Fruit fly (Drosophila melanogaster) whole organism, embryonic: ENCODE data around the gene crq.

Source experiments
- Atf6 ChIP-seq: fragments of 200-800 bp; sonication (Bioruptor generic); IDR thresholded peaks from 2 replicates; pipeline ENCODE4 v1.3.6; 2022; ENCODE audit warnings: missing biosample characterization, missing genetic modification characterization
- CG11695 ChIP-seq: fragments of 200-800 bp; sonication (Bioruptor generic); IDR thresholded peaks from 3 replicates; pipeline ENCODE4 v1.3.6; 2022; ENCODE audit warnings: missing biosample characterization, missing genetic modification characterization
- CG12391 ChIP-seq: fragments of 200-800 bp; sonication (Bioruptor generic); optimal IDR thresholded peaks from 3 replicates; lab custom pipeline; 2018; ENCODE audit warnings: missing biosample characterization, mild to moderate bottlenecking, missing genetic modification characterization, moderate library complexity
- CG15011 ChIP-seq: fragments of 200-800 bp; sonication (Bioruptor generic); optimal IDR thresholded peaks from 3 replicates; lab custom pipeline; 2018; ENCODE audit warnings: missing biosample characterization, mild to moderate bottlenecking, missing genetic modification characterization
- CG16779 ChIP-seq: fragments of 200-800 bp; sonication (Bioruptor generic); IDR thresholded peaks from 2 replicates; pipeline ENCODE4 v1.3.6; 2022; ENCODE audit warnings: missing biosample characterization, missing genetic modification characterization
- CG2202 ChIP-seq: fragments of 200-800 bp; sonication (Bioruptor generic); optimal IDR thresholded peaks from 2 replicates; lab custom pipeline; 2018; ENCODE audit warnings: missing biosample characterization, mild to moderate bottlenecking, missing genetic modification characterization
- CG2712 ChIP-seq: fragments of 200-800 bp; optimal IDR thresholded peaks from 3 replicates; lab custom pipeline; 2019; ENCODE audit warnings: missing biosample characterization, mild to moderate bottlenecking, missing genetic modification characterization, moderate library complexity
- CG30403 ChIP-seq: fragments of 200-800 bp; sonication (Bioruptor generic); optimal IDR thresholded peaks from 3 replicates; lab custom pipeline; 2016; ENCODE audit warnings: missing biosample characterization, missing genetic modification characterization
- CG31441 ChIP-seq: fragments of 200-800 bp; sonication (Bioruptor generic); IDR thresholded peaks from 2 replicates; pipeline ENCODE4 v1.3.6; 2022; ENCODE audit warnings: missing biosample characterization, missing genetic modification characterization
- CG33213 ChIP-seq: fragments of 200-800 bp; sonication (Bioruptor generic); optimal IDR thresholded peaks from 3 replicates; lab custom pipeline; 2016; ENCODE audit warnings: missing biosample characterization, missing genetic modification characterization
- CG6689 ChIP-seq: fragments of 200-800 bp; sonication (Bioruptor generic); IDR thresholded peaks from 2 replicates; pipeline ENCODE4 v1.3.6; 2022; ENCODE audit warnings: missing biosample characterization, missing genetic modification characterization
- CG7745 ChIP-seq: fragments of 200-800 bp; sonication (Bioruptor generic); optimal IDR thresholded peaks from 2 replicates; lab custom pipeline; 2018; ENCODE audit warnings: missing biosample characterization, mild to moderate bottlenecking, missing genetic modification characterization, moderate library complexity
- CG7928 ChIP-seq: fragments of 200-800 bp; sonication (Bioruptor generic); optimal IDR thresholded peaks from 2 replicates; lab custom pipeline; 2017; ENCODE audit warnings: missing biosample characterization, mild to moderate bottlenecking, missing genetic modification characterization
- CG8359 ChIP-seq: fragments of 200-800 bp; sonication (Bioruptor generic); optimal IDR thresholded peaks from 2 replicates; lab custom pipeline; 2017; ENCODE audit warnings: missing biosample characterization, mild to moderate bottlenecking, missing genetic modification characterization, borderline replicate concordance
- CG9727 ChIP-seq: fragments of 200-800 bp; sonication (Bioruptor generic); optimal IDR thresholded peaks from 3 replicates; lab custom pipeline; 2017; ENCODE audit warnings: missing biosample characterization, mild to moderate bottlenecking, missing genetic modification characterization
- CG9817 ChIP-seq: fragments of 200-800 bp; sonication (Bioruptor generic); optimal IDR thresholded peaks from 2 replicates; lab custom pipeline; 2018; ENCODE audit warnings: missing biosample characterization, mild to moderate bottlenecking, missing genetic modification characterization, moderate library complexity
- Dbx ChIP-seq: fragments of 200-800 bp; sonication (Bioruptor generic); IDR thresholded peaks from 3 replicates; pipeline ENCODE4 v1.3.6; 2022; ENCODE audit warnings: missing biosample characterization, missing genetic modification characterization
- GATAe ChIP-seq: fragments of 200-800 bp; sonication (Bioruptor generic); conservative IDR thresholded peaks from 2 replicates; pipeline ENCODE4 v1.3.6; 2022; ENCODE audit warnings: missing biosample characterization, missing genetic modification characterization
- Gsc ChIP-seq: fragments of 200-800 bp; sonication (Bioruptor generic); IDR thresholded peaks from 2 replicates; pipeline ENCODE4 v1.3.6; 2022; ENCODE audit warnings: missing biosample characterization, missing genetic modification characterization
- HLHmδ ChIP-seq: fragments of 200-800 bp; sonication (Bioruptor generic); optimal IDR thresholded peaks from 2 replicates; lab custom pipeline; 2018; ENCODE audit warnings: missing biosample characterization, mild to moderate bottlenecking, missing genetic modification characterization, moderate library complexity
- Hr51 ChIP-seq, 2 experiments: fragments of 200-800 bp; sonication (Bioruptor generic); optimal IDR thresholded peaks; 2 replicates in 1 of 2; 3 replicates in 1 of 2; lab custom pipeline; 2016 to 2018; ENCODE audit warnings: missing biosample characterization in 2 of 2, missing genetic modification characterization in 2 of 2, mild to moderate bottlenecking in 1 of 2, moderate library complexity in 1 of 2
- Lhr ChIP-seq: fragments of 200-800 bp; sonication (Bioruptor generic); optimal IDR thresholded peaks from 3 replicates; lab custom pipeline; 2017; ENCODE audit warnings: mild to moderate bottlenecking, missing biosample characterization, missing genetic modification reagents, missing genetic modification characterization
- Meics ChIP-seq: fragments of 200-800 bp; sonication (Bioruptor generic); optimal IDR thresholded peaks from 2 replicates; lab custom pipeline; 2017; ENCODE audit warnings: missing biosample characterization, mild to moderate bottlenecking, missing genetic modification characterization
- PHDP ChIP-seq: fragments of 200-800 bp; sonication (Bioruptor generic); optimal IDR thresholded peaks from 3 replicates; lab custom pipeline; 2018; ENCODE audit warnings: missing biosample characterization, mild to moderate bottlenecking, missing genetic modification characterization, moderate library complexity
- Pdp1 ChIP-seq, 2 experiments: fragments of 200-800 bp; sonication (Bioruptor generic); optimal IDR thresholded peaks; 3 replicates each; lab custom pipeline; 2016; ENCODE audit warnings: missing biosample characterization in 2 of 2, missing genetic modification characterization in 2 of 2, mild to moderate bottlenecking in 1 of 2, moderate library complexity in 1 of 2
- Rfx ChIP-seq: fragments of 200-800 bp; sonication (Bioruptor generic); IDR thresholded peaks from 2 replicates; pipeline ENCODE4 v1.3.6; 2022; ENCODE audit warnings: missing biosample characterization, missing genetic modification characterization
- Sox100B ChIP-seq: fragments of 200-800 bp; sonication (Bioruptor generic); optimal IDR thresholded peaks from 3 replicates; lab custom pipeline; 2018; ENCODE audit warnings: missing biosample characterization, mild to moderate bottlenecking, missing genetic modification characterization
- Taf1 ChIP-seq: fragments of 200-800 bp; sonication (Bioruptor generic); IDR thresholded peaks from 2 replicates; pipeline ENCODE4 v1.3.6; 2022; ENCODE audit warnings: missing biosample characterization, missing genetic modification characterization
- Xrp1 ChIP-seq: fragments of 200-800 bp; sonication (Bioruptor generic); IDR thresholded peaks from 2 replicates; pipeline ENCODE4 v1.3.6; 2022; ENCODE audit warnings: missing biosample characterization, missing genetic modification characterization
- al ChIP-seq: fragments of 200-800 bp; sonication (Bioruptor generic); IDR thresholded peaks from 2 replicates; pipeline ENCODE4 v1.3.6; 2022; ENCODE audit warnings: missing biosample characterization, missing genetic modification characterization
- ato ChIP-seq: fragments of 200-800 bp; sonication (Bioruptor generic); IDR thresholded peaks from 2 replicates; pipeline ENCODE4 v1.3.6; 2022; ENCODE audit warnings: missing biosample characterization, missing genetic modification characterization; ENCODE audit not compliant: partially characterized antibody
- bcd ChIP-seq: fragments of 200-800 bp; sonication (Bioruptor generic); optimal IDR thresholded peaks from 2 replicates; lab custom pipeline; 2017; ENCODE audit warnings: missing biosample characterization, mild to moderate bottlenecking, missing genetic modification characterization
- cato ChIP-seq: fragments of 200-800 bp; sonication (Bioruptor generic); optimal IDR thresholded peaks from 2 replicates; lab custom pipeline; 2016; ENCODE audit warnings: missing biosample characterization, missing genetic modification characterization, borderline replicate concordance
- dysf ChIP-seq: fragments of 200-800 bp; sonication (Bioruptor generic); IDR thresholded peaks from 3 replicates; pipeline ENCODE4 v1.3.6; 2022; ENCODE audit warnings: missing biosample characterization, missing genetic modification characterization
- exex ChIP-seq: fragments of 200-800 bp; sonication (Bioruptor generic); optimal IDR thresholded peaks from 4 replicates; lab custom pipeline; 2018; ENCODE audit warnings: missing biosample characterization, mild to moderate bottlenecking, missing genetic modification characterization, moderate library complexity
- gce ChIP-seq: fragments of 200-800 bp; sonication (Bioruptor generic); IDR thresholded peaks from 3 replicates; pipeline ENCODE4 v1.3.6; 2022; ENCODE audit warnings: missing biosample characterization, missing genetic modification characterization
- gcm2 ChIP-seq: fragments of 200-800 bp; sonication (Bioruptor generic); optimal IDR thresholded peaks from 2 replicates; lab custom pipeline; 2016; ENCODE audit warnings: missing biosample characterization, missing genetic modification characterization
- gfzf ChIP-seq: fragments of 200-800 bp; sonication (Bioruptor generic); optimal IDR thresholded peaks from 2 replicates; lab custom pipeline; 2016; ENCODE audit warnings: missing biosample characterization, mild to moderate bottlenecking, missing genetic modification characterization, moderate library complexity
- grau ChIP-seq: fragments of 200-800 bp; optimal IDR thresholded peaks from 3 replicates; lab custom pipeline; 2019; ENCODE audit warnings: missing biosample characterization, mild to moderate bottlenecking, missing genetic modification characterization, moderate library complexity
- h ChIP-seq: fragments of >200 bp; optimal IDR thresholded peaks from 2 replicates; lab custom pipeline; 2017
- hbn ChIP-seq: fragments of 200-800 bp; sonication (Bioruptor generic); IDR thresholded peaks from 2 replicates; pipeline ENCODE4 v1.3.6; 2022; ENCODE audit warnings: missing biosample characterization, missing genetic modification characterization; ENCODE audit not compliant: partially characterized antibody
- lilli ChIP-seq: fragments of 200-800 bp; sonication (Bioruptor generic); optimal IDR thresholded peaks from 3 replicates; lab custom pipeline; 2016; ENCODE audit warnings: missing biosample characterization, missing genetic modification characterization
- mam ChIP-seq: fragments of 200-800 bp; sonication (Bioruptor generic); optimal IDR thresholded peaks from 3 replicates; lab custom pipeline; 2016; ENCODE audit warnings: missing biosample characterization, missing genetic modification characterization
- pan ChIP-seq, 4 experiments: fragments of >200 bp in 3 of 4; fragments of 200-800 bp in 1 of 4; sonication (Bioruptor generic) in 1 of 4; optimal IDR thresholded peaks in 3 of 4; IDR thresholded peaks in 1 of 4; 2 replicates each; pipeline versions ENCODE4 v1.3.6 to Lab custom; 2017 to 2022; ENCODE audit warnings: missing biosample characterization in 2 of 4, missing genetic modification characterization in 2 of 4, mixed read lengths in 1 of 4
- phol ChIP-seq: fragments of 200-800 bp; sonication (Bioruptor generic); optimal IDR thresholded peaks from 3 replicates; lab custom pipeline; 2018; ENCODE audit warnings: missing biosample characterization, mild to moderate bottlenecking, missing genetic modification characterization, moderate library complexity
- pita ChIP-seq: fragments of 200-800 bp; sonication (Bioruptor generic); optimal IDR thresholded peaks from 2 replicates; lab custom pipeline; 2017; ENCODE audit warnings: missing biosample characterization, mild to moderate bottlenecking, missing genetic modification characterization
- ro ChIP-seq: fragments of 200-800 bp; sonication (Bioruptor generic); IDR thresholded peaks from 2 replicates; pipeline ENCODE4 v1.3.6; 2022; ENCODE audit warnings: missing biosample characterization, missing genetic modification characterization
- sim ChIP-seq: fragments of 200-800 bp; sonication (Bioruptor generic); IDR thresholded peaks from 2 replicates; pipeline ENCODE4 v1.3.6; 2022; ENCODE audit warnings: missing biosample characterization, missing genetic modification characterization
- slou ChIP-seq: fragments of 200-800 bp; sonication (Bioruptor generic); optimal IDR thresholded peaks from 3 replicates; lab custom pipeline; 2016; ENCODE audit warnings: missing biosample characterization, missing genetic modification characterization
- slp2 ChIP-seq: fragments of 200-800 bp; sonication (Bioruptor generic); optimal IDR thresholded peaks from 2 replicates; lab custom pipeline; 2016; ENCODE audit warnings: missing biosample characterization, missing genetic modification characterization
- sr ChIP-seq: fragments of 200-800 bp; sonication (Bioruptor generic); IDR thresholded peaks from 3 replicates; pipeline ENCODE4 v1.3.6; 2022; ENCODE audit warnings: missing biosample characterization, missing genetic modification characterization

The crq gene

dm6 chr2L:412931-413330 lies 39.9 kb downstream of the crq start (continued):
- TF ChIP-seq Pdp1 (GFP tag; optimal IDR thresholded peaks at IDR 0.05; lab: Kevin White, UChicago) (peak in 1 of 2 experiments; percentile 14), slp2 (no peak), pita (no peak), Xrp1 (peak; percentile 10; the same call in 1 of the 2 replicates), CG11695 (GFP tag; lab: Robert Waterston, UW) (0 out of 3 replicates have a peak, but pooled peaks have one; percentile 21), Rfx (GFP tag; lab: Robert Waterston, UW) (no peak), CG8359 (GFP tag; lab: Kevin White, UChicago) (no peak), CG30403 (GFP tag; lab: Kevin White, UChicago) (peak; percentile 24), Sox100B (no peak), CG15011 (GFP tag; lab: Kevin White, UChicago) (no peak), h (lab: Kevin White, UChicago) (no peak), CG9727 (GFP tag; lab: Kevin White, UChicago) (peak; percentile 38), gcm2 (GFP tag; lab: Kevin White, UChicago) (no peak), dysf (0 out of 3 replicates have a peak, but pooled peaks have one; percentile 48), CG31441 (no peak), ato (GFP tag; lab: Robert Waterston, UW) (no peak), mam (peak; percentile 41), slou (GFP tag; lab: Kevin White, UChicago) (no peak), CG7928 (no peak), CG33213 (no peak), Lhr (GFP tag; lab: Kevin White, UChicago) (no peak), Gsc (GFP tag; lab: Robert Waterston, UW) (no peak), HLHmδ (GFP tag; lab: Kevin White, UChicago) (no peak), CG7745 (tag; lab: Kevin White, UChicago) (no peak), Hr51 (GFP tag; optimal IDR thresholded peaks at IDR 0.05; lab: Kevin White, UChicago) (no peak), cato (no peak), exex (tag; lab: Kevin White, UChicago) (peak; percentile 22), CG2202 (tag; lab: Kevin White, UChicago) (no peak), phol (peak; percentile 30), grau (tag; lab: Kevin White, UChicago) (peak; percentile 92), sr (GFP tag; lab: Robert Waterston, UW) (no peak), CG9817 (tag; lab: Kevin White, UChicago) (peak; percentile 20), gce (GFP tag; lab: Robert Waterston, UW) (no peak), PHDP (no peak), lilli (GFP tag; lab: Kevin White, UChicago) (peak; percentile 30), al (peak; percentile 28; the same call in 1 of the 2 replicates), Meics (GFP tag; lab: Kevin White, UChicago) (peak; percentile 27), ro (GFP tag; lab: Robert Waterston, UW) (no peak), CG6689 (GFP tag; lab: Robert Waterston, UW) (peak; percentile 18; the same call in 1 of the 2 replicates), Dbx (GFP tag; lab: Robert Waterston, UW) (no peak), Atf6 (GFP tag; lab: Robert Waterston, UW) (peak; percentile 44; the same call in 1 of the 2 replicates), pan (optimal IDR thresholded peaks at IDR 0.05; lab: Kevin White, UChicago) (no peak), pan (GFP tag; optimal IDR thresholded peaks at IDR 0.05 in 1 of 2, IDR thresholded peaks at IDR 0.05 in 1 of 2) (no peak), Taf1 (no peak), CG16779 (GFP tag; lab: Robert Waterston, UW) (no peak), sim (no peak), CG2712 (tag; lab: Kevin White, UChicago) (peak; percentile 13), hbn (no peak), GATAe (no peak), gfzf (GFP tag; lab: Kevin White, UChicago) (no peak), bcd (GFP tag; lab: Kevin White, UChicago) (no peak), CG12391 (tag; lab: Kevin White, UChicago) (peak; percentile 21)
- TF ChIP-seq, all 482 proteins: peak for 49
